Worm (Caenorhabditis elegans) whole organism, midembryonic: Measurements from ENCODE around the gene srx-85.

ENCODE experiments used
- T22C8.4 ChIP-seq: fragments of 200-800 bp; sonication (Bioruptor generic); IDR thresholded peaks from 2 replicates; pipeline ENCODE4 v1.3.6; 2022; ENCODE audit warnings: missing genetic modification characterization, missing compliant biosample characterization
- cog-1 ChIP-seq: sonication (generic microtip); optimal IDR thresholded peaks from 2 replicates; lab custom pipeline; 2016; ENCODE audit warnings: missing genetic modification characterization, missing compliant biosample characterization
- flt-1 ChIP-seq: fragments of 200-800 bp; sonication (Bioruptor generic); IDR thresholded peaks from 2 replicates; pipeline ENCODE4 v1.3.6; 2022; ENCODE audit warnings: missing genetic modification characterization, missing compliant biosample characterization
- klf-2 ChIP-seq: fragments of 200-800 bp; sonication (Bioruptor generic); conservative IDR thresholded peaks from 2 replicates; pipeline ENCODE4 v1.3.6; 2022; ENCODE audit warnings: missing genetic modification reagents, missing genetic modification characterization, missing compliant biosample characterization
- ref-1 ChIP-seq: fragments of 200-800 bp; sonication (Bioruptor generic); conservative IDR thresholded peaks from 2 replicates; pipeline ENCODE4 v1.3.6; 2022; ENCODE audit warnings: missing genetic modification reagents, missing genetic modification characterization, missing compliant biosample characterization
- tab-1 ChIP-seq: fragments of 200-800 bp; sonication (Bioruptor generic); IDR thresholded peaks from 2 replicates; pipeline ENCODE4 v1.3.6; 2022; ENCODE audit warnings: missing genetic modification characterization, missing compliant biosample characterization
- ztf-23 ChIP-seq: fragments of 200-800 bp; sonication (Bioruptor generic); IDR thresholded peaks from 2 replicates; pipeline ENCODE4 v1.3.6; 2022; ENCODE audit warnings: missing genetic modification reagents, missing genetic modification characterization, missing compliant biosample characterization
- ztf-29 ChIP-seq: fragments of 200-800 bp; sonication (Bioruptor generic); IDR thresholded peaks from 2 replicates; pipeline ENCODE4 v1.3.6; 2022; ENCODE audit warnings: missing genetic modification reagents, missing genetic modification characterization, missing compliant biosample characterization

ce11 chrV:11541284-11541683 lies 11.2 kb upstream of the srx-85 start:
- TF ChIP-seq cog-1 (tag; lab: Kevin White, UChicago) (no peak), flt-1 (GFP tag; lab: Robert Waterston, UW) (peak; percentile 33; the same call in 1 of the 2 replicates), T22C8.4 (GFP tag; lab: Robert Waterston, UW) (no peak), ref-1 (no peak), ztf-29 (no peak), tab-1 (no peak), ztf-23 (GFP tag; lab: Robert Waterston, UW) (0 out of 2 replicates have a peak, but pooled peaks have one; percentile 29), klf-2 (GFP tag; lab: Robert Waterston, UW) (no peak)
